Fruit fly (Drosophila melanogaster): Measurements from ENCODE around the gene bou.

The bou gene

dm6 chrX:6973340-6973739, 12.9 kb upstream of the bou start, which contains the start of gene CG3040 (continued):
- TF ChIP-seq Dad (GFP tag; optimal IDR thresholded peaks at IDR 0.05): no peak
- peak; percentile 29 for TF ChIP-seq Chrac-16 (GFP tag; optimal IDR thresholded peaks at IDR 0.05)
- TF ChIP-seq ssp (GFP tag; IDR thresholded peaks at IDR 0.05): no peak
- TF ChIP-seq CG4854 (GFP tag; optimal IDR thresholded peaks at IDR 0.05): no peak
- TF ChIP-seq CG11504 (tag; optimal IDR thresholded peaks at IDR 0.05): peak; percentile 48
- TF ChIP-seq bigmax (GFP tag; optimal IDR thresholded peaks at IDR 0.05): no peak
- no peak for TF ChIP-seq CG4730 (GFP tag; IDR thresholded peaks at IDR 0.05)
- TF ChIP-seq CG33213 (GFP tag; optimal IDR thresholded peaks at IDR 0.05): peak; percentile 39
- TF ChIP-seq CG34376 (GFP tag; optimal IDR thresholded peaks at IDR 0.05): no peak
- TF ChIP-seq ttk (GFP tag; IDR thresholded peaks at IDR 0.05): 0 out of 2 replicates have a peak, but pooled peaks have one; percentile 13
- no peak for TF ChIP-seq aop (GFP tag; IDR thresholded peaks at IDR 0.05)
- no peak; the same call in 2 of the 3 replicates for TF ChIP-seq knrl (GFP tag; IDR thresholded peaks at IDR 0.05; ENCODE audit: partially characterized antibody)
- peak; percentile 25 for TF ChIP-seq CG10654 (GFP tag; optimal IDR thresholded peaks at IDR 0.05)
- TF ChIP-seq CG11247 (GFP tag; IDR thresholded peaks at IDR 0.05): no peak
- TF ChIP-seq CG7786 (GFP tag; optimal IDR thresholded peaks at IDR 0.05): peak; percentile 4
- no peak for TF ChIP-seq Asciz (GFP tag; optimal IDR thresholded peaks at IDR 0.05)
- TF ChIP-seq GATAe (GFP tag; conservative IDR thresholded peaks at IDR 0.05): no peak
- no peak for TF ChIP-seq schlank (tag; optimal IDR thresholded peaks at IDR 0.05)
- TF ChIP-seq Taf1 (GFP tag; IDR thresholded peaks at IDR 0.05): no peak
- no peak for TF ChIP-seq run (tag; optimal IDR thresholded peaks at IDR 0.05)
- peak; percentile 78 for TF ChIP-seq slbo (GFP tag; IDR thresholded peaks at IDR 0.05)
- no peak for TF ChIP-seq CG3838 (GFP tag; optimal IDR thresholded peaks at IDR 0.05)
- TF ChIP-seq dati (GFP tag; IDR thresholded peaks at IDR 0.05): no peak
- no peak for TF ChIP-seq vnd (GFP tag; IDR thresholded peaks at IDR 0.05; ENCODE audit: partially characterized antibody)
- TF ChIP-seq nau (GFP tag; optimal IDR thresholded peaks at IDR 0.05): no peak
- no peak for TF ChIP-seq CG12942 (GFP tag; optimal IDR thresholded peaks at IDR 0.05)
- peak; percentile 13 for TF ChIP-seq chn (GFP tag; optimal IDR thresholded peaks at IDR 0.05)
- TF ChIP-seq CG30431 (GFP tag; optimal IDR thresholded peaks at IDR 0.05): no peak
- TF ChIP-seq tll (GFP tag; optimal IDR thresholded peaks at IDR 0.05): no peak
- TF ChIP-seq abd-A (tag; optimal IDR thresholded peaks at IDR 0.05): peak; percentile 15
- peak; percentile 61 for TF ChIP-seq Hmr (GFP tag; optimal IDR thresholded peaks at IDR 0.05)
- TF ChIP-seq CG11695 (GFP tag; IDR thresholded peaks at IDR 0.05): peak; percentile 12; the same call in 1 of the 3 replicates
- no peak for TF ChIP-seq CG2875 (GFP tag; optimal IDR thresholded peaks at IDR 0.05)
- no peak for TF ChIP-seq H15 (GFP tag; IDR thresholded peaks at IDR 0.05)
- no peak for TF ChIP-seq CG4707 (GFP tag; optimal IDR thresholded peaks at IDR 0.05)
- peak; percentile 4 for TF ChIP-seq D19A (tag; optimal IDR thresholded peaks at IDR 0.05)
- TF ChIP-seq sr (GFP tag; IDR thresholded peaks at IDR 0.05): no peak
- TF ChIP-seq Hand (GFP tag; optimal IDR thresholded peaks at IDR 0.05): no peak
- no peak for TF ChIP-seq sc (optimal IDR thresholded peaks at IDR 0.05)
- no peak for TF ChIP-seq sc (GFP tag; optimal IDR thresholded peaks at IDR 0.05)
- TF ChIP-seq vfl (GFP tag; optimal IDR thresholded peaks at IDR 0.05): no peak
- no peak for TF ChIP-seq CG18011 (GFP tag; optimal IDR thresholded peaks at IDR 0.05)
- TF ChIP-seq fru (optimal IDR thresholded peaks at IDR 0.05): no peak
- TF ChIP-seq Dll (GFP tag; IDR thresholded peaks at IDR 0.05; ENCODE audit: partially characterized antibody): no peak
- 0 out of 2 replicates have a peak, but pooled peaks have one; percentile 21 for TF ChIP-seq amos (GFP tag; IDR thresholded peaks at IDR 0.05; ENCODE audit: partially characterized antibody)
- no peak for TF ChIP-seq CG42726 (GFP tag; IDR thresholded peaks at IDR 0.05; ENCODE audit: partially characterized antibody)
- TF ChIP-seq CG15479 (GFP tag; optimal IDR thresholded peaks at IDR 0.05): no peak
- peak; percentile 74 for TF ChIP-seq row (GFP tag; IDR thresholded peaks at IDR 0.05)
- TF ChIP-seq so (GFP tag; IDR thresholded peaks at IDR 0.05): no peak
- TF ChIP-seq Fer3 (tag; optimal IDR thresholded peaks at IDR 0.05): peak; percentile 26
- TF ChIP-seq cad (GFP tag; optimal IDR thresholded peaks at IDR 0.05): no peak
- no peak for TF ChIP-seq CkIIα-i1 (GFP tag; IDR thresholded peaks at IDR 0.05)
